Worm (Caenorhabditis elegans): ENCODE data around the gene F26G1.10.

Gene F26G1.10

ce11 chrII:4758462-4758861 lies 15.7 kb upstream of the F26G1.10 start, which contains the start of gene F26G1.3:
TSS of gene F26G1.3 (plus strand) at chrII:4758762.
- TF ChIP-seq nhr-76 (tag; optimal IDR thresholded peaks at IDR 0.05) (no peak), tbx-2 (tag; optimal IDR thresholded peaks at IDR 0.05) (no peak), lin-39 (tag; optimal IDR thresholded peaks at IDR 0.05) (no peak), jun-1 (tag; optimal IDR thresholded peaks at IDR 0.05) (no peak)

ce11 chrII:4759835-4760234 lies 14.3 kb upstream of the F26G1.10 start:
- TF ChIP-seq nhr-25 (tag; optimal IDR thresholded peaks at IDR 0.05) (peak; percentile 52), fkh-10 (GFP tag; optimal IDR thresholded peaks at IDR 0.05) (no peak), elt-1 (tag; optimal IDR thresholded peaks at IDR 0.05) (peak; percentile 93), unc-62 (GFP tag; optimal IDR thresholded peaks at IDR 0.05) (no peak), nhr-28 (tag; optimal IDR thresholded peaks at IDR 0.05) (no peak)

- TF ChIP-seq egl-27 (tag; optimal IDR thresholded peaks at IDR 0.05): no peak
- peak; percentile 76 for TF ChIP-seq elt-1 (tag; optimal IDR thresholded peaks at IDR 0.05)
- no peak for TF ChIP-seq nhr-12 (tag; optimal IDR thresholded peaks at IDR 0.05)
- TF ChIP-seq fkh-10 (GFP tag; optimal IDR thresholded peaks at IDR 0.05): no peak
- TF ChIP-seq lsy-12 (tag; optimal IDR thresholded peaks at IDR 0.05): no peak
These were observed 13.2 kb upstream of the F26G1.10 start for ce11 chrII:4761020-4761419.

- TF ChIP-seq nhr-25 (tag; optimal IDR thresholded peaks at IDR 0.05) (peak; percentile 13), aly-2 (tag; optimal IDR thresholded peaks at IDR 0.05) (no peak), fkh-10 (GFP tag; optimal IDR thresholded peaks at IDR 0.05) (no peak), elt-1 (tag; optimal IDR thresholded peaks at IDR 0.05) (peak; percentile 20), ceh-82 (tag; optimal IDR thresholded peaks at IDR 0.05) (no peak), ama-1 (optimal IDR thresholded peaks at IDR 0.05) (no peak), ztf-11 (tag; optimal IDR thresholded peaks at IDR 0.05) (no peak)
These were observed 11.5 kb upstream of the F26G1.10 start, which contains the start of gene F26G1.2 for ce11 chrII:4762574-4763285. TSS of gene F26G1.2 (plus strand) at chrII:4763081.

- no peak for TF ChIP-seq egl-5 (tag; optimal IDR thresholded peaks at IDR 0.05)
- TF ChIP-seq nhr-67 (tag; optimal IDR thresholded peaks at IDR 0.05): no peak
- TF ChIP-seq nhr-25 (tag; optimal IDR thresholded peaks at IDR 0.05): no peak
- TF ChIP-seq snpc-4 (tag; optimal IDR thresholded peaks at IDR 0.05): no peak
- TF ChIP-seq elt-1 (tag; optimal IDR thresholded peaks at IDR 0.05): no peak
- no peak for TF ChIP-seq ztf-11 (tag; optimal IDR thresholded peaks at IDR 0.05)
- no peak for TF ChIP-seq nhr-237 (tag; optimal IDR thresholded peaks at IDR 0.05)
- TF ChIP-seq pha-4 (tag; optimal IDR thresholded peaks at IDR 0.05): no peak
These were observed 7.9 kb upstream of the F26G1.10 start, which contains the start of gene ttm-2 for ce11 chrII:4766284-4766683. TSS of gene ttm-2 (minus strand) at chrII:4766384.

- TF ChIP-seq snpc-4 (tag; optimal IDR thresholded peaks at IDR 0.05) (no peak), nhr-67 (tag; optimal IDR thresholded peaks at IDR 0.05) (no peak), zag-1 (tag; optimal IDR thresholded peaks at IDR 0.05) (no peak), mdl-1 (tag; optimal IDR thresholded peaks at IDR 0.05) (no peak), nhr-25 (tag; optimal IDR thresholded peaks at IDR 0.05) (peak; percentile 60), sea-2 (GFP tag; optimal IDR thresholded peaks at IDR 0.05) (no peak), elt-1 (tag; optimal IDR thresholded peaks at IDR 0.05) (no peak), nhr-23 (tag; optimal IDR thresholded peaks at IDR 0.05) (peak; percentile 35), ceh-28 (tag; optimal IDR thresholded peaks at IDR 0.05) (peak; percentile 27), nhr-237 (tag; optimal IDR thresholded peaks at IDR 0.05) (no peak), nhr-28 (tag; optimal IDR thresholded peaks at IDR 0.05) (no peak), unc-62 (GFP tag; optimal IDR thresholded peaks at IDR 0.05) (no peak), lin-15B (tag; optimal IDR thresholded peaks at IDR 0.05) (no peak), fkh-10 (GFP tag; optimal IDR thresholded peaks at IDR 0.05) (no peak)
These were observed 6.6 kb upstream of the F26G1.10 start for ce11 chrII:4767612-4768011.

- TF ChIP-seq jun-1 (tag; optimal IDR thresholded peaks at IDR 0.05) (peak; percentile 39), nhr-23 (tag; optimal IDR thresholded peaks at IDR 0.05) (peak; percentile 62), elt-2 (tag; optimal IDR thresholded peaks at IDR 0.05) (peak; percentile 87), pqm-1 (tag; optimal IDR thresholded peaks at IDR 0.05) (no peak), pha-4 (tag; optimal IDR thresholded peaks at IDR 0.05) (peak; percentile 46), ztf-4 (tag; optimal IDR thresholded peaks at IDR 0.05) (no peak), snpc-4 (tag; optimal IDR thresholded peaks at IDR 0.05) (no peak), unc-39 (tag; optimal IDR thresholded peaks at IDR 0.05) (no peak), ama-1 (optimal IDR thresholded peaks at IDR 0.05) (no peak), ceh-16 (tag; optimal IDR thresholded peaks at IDR 0.05) (no peak), nhr-77 (tag; optimal IDR thresholded peaks at IDR 0.05) (no peak), fkh-10 (GFP tag; optimal IDR thresholded peaks at IDR 0.05) (no peak), nhr-25 (tag; optimal IDR thresholded peaks at IDR 0.05) (peak; percentile 59), nfya-1 (tag; optimal IDR thresholded peaks at IDR 0.05; ENCODE audit: insufficient read depth) (no peak)
These were observed 5.1 kb upstream of the F26G1.10 start for ce11 chrII:4769096-4769495.
